Fruit fly (Drosophila melanogaster) whole organism, embryonic: ENCODE data around the gene Cul6.
A peak's percentile ranks its signal among the peaks of the same experiment; 100 is the strongest.

Experiments used
- Aef1 ChIP-seq: fragments of 200-800 bp; sonication (Bioruptor generic); IDR thresholded peaks from 3 replicates; pipeline ENCODE4 v1.3.6; 2022; ENCODE audit warnings: missing biosample characterization, missing genetic modification characterization
- CG1024 ChIP-seq: fragments of 200-800 bp; sonication (Bioruptor generic); IDR thresholded peaks from 2 replicates; pipeline ENCODE4 v1.3.6; 2022; ENCODE audit warnings: missing biosample characterization, missing genetic modification characterization
- CG10267 ChIP-seq: fragments of 200-800 bp; sonication (Bioruptor generic); optimal IDR thresholded peaks from 2 replicates; lab custom pipeline; 2018; ENCODE audit warnings: missing biosample characterization, mild to moderate bottlenecking, missing genetic modification characterization, moderate library complexity
- CG1233 ChIP-seq: fragments of 200-800 bp; sonication (Bioruptor generic); optimal IDR thresholded peaks from 4 replicates; lab custom pipeline; 2018; ENCODE audit warnings: missing biosample characterization, mild to moderate bottlenecking, missing genetic modification characterization
- CG14710 ChIP-seq: fragments of 200-800 bp; sonication (Bioruptor generic); optimal IDR thresholded peaks from 3 replicates; lab custom pipeline; 2019; ENCODE audit warnings: missing biosample characterization, mild to moderate bottlenecking, missing genetic modification characterization, moderate library complexity
- CG15514 ChIP-seq: fragments of 200-800 bp; sonication (Bioruptor generic); optimal IDR thresholded peaks from 3 replicates; lab custom pipeline; 2017; ENCODE audit warnings: missing biosample characterization, missing genetic modification characterization, mild to moderate bottlenecking, moderate library complexity, missing genetic modification reagents
- CG15601 ChIP-seq: fragments of 200-800 bp; sonication (Bioruptor generic); optimal IDR thresholded peaks from 3 replicates; lab custom pipeline; 2019; ENCODE audit warnings: missing biosample characterization, mild to moderate bottlenecking, missing genetic modification characterization, moderate library complexity
- CG17359 ChIP-seq: fragments of 200-800 bp; sonication (Bioruptor generic); optimal IDR thresholded peaks from 3 replicates; lab custom pipeline; 2018; ENCODE audit warnings: missing biosample characterization, mild to moderate bottlenecking, missing genetic modification characterization, moderate library complexity
- CG17568 ChIP-seq: fragments of 200-800 bp; sonication (Bioruptor generic); optimal IDR thresholded peaks from 2 replicates; lab custom pipeline; 2018; ENCODE audit warnings: missing biosample characterization, mild to moderate bottlenecking, missing genetic modification characterization, moderate library complexity
- CG18011 ChIP-seq: fragments of 200-800 bp; sonication (Bioruptor generic); optimal IDR thresholded peaks from 2 replicates; lab custom pipeline; 2017; ENCODE audit warnings: missing biosample characterization, missing genetic modification characterization, mild to moderate bottlenecking, moderate library complexity, missing genotype
- CG18262 ChIP-seq: fragments of 200-800 bp; optimal IDR thresholded peaks from 3 replicates; lab custom pipeline; 2019; ENCODE audit warnings: missing biosample characterization, mild to moderate bottlenecking, missing genetic modification characterization, moderate library complexity
- CG2116 ChIP-seq: fragments of 200-800 bp; sonication (Bioruptor generic); optimal IDR thresholded peaks from 3 replicates; lab custom pipeline; 2018; ENCODE audit warnings: missing biosample characterization, mild to moderate bottlenecking, missing genetic modification characterization
- CG2712 ChIP-seq: fragments of 200-800 bp; optimal IDR thresholded peaks from 3 replicates; lab custom pipeline; 2019; ENCODE audit warnings: missing biosample characterization, mild to moderate bottlenecking, missing genetic modification characterization, moderate library complexity
- CG3163 ChIP-seq: fragments of 200-800 bp; sonication (Bioruptor generic); optimal IDR thresholded peaks from 3 replicates; lab custom pipeline; 2016; ENCODE audit warnings: missing biosample characterization, missing genetic modification characterization
- CG32772 ChIP-seq: fragments of 200-800 bp; sonication (Bioruptor generic); IDR thresholded peaks from 2 replicates; pipeline ENCODE4 v1.3.6; 2022; ENCODE audit warnings: missing biosample characterization, missing genetic modification characterization
- CG34422 ChIP-seq: fragments of 200-800 bp; sonication (Bioruptor generic); IDR thresholded peaks from 3 replicates; pipeline ENCODE4 v1.3.6; 2022; ENCODE audit warnings: missing biosample characterization, missing genetic modification characterization
- CG42726 ChIP-seq: fragments of 200-800 bp; sonication (Bioruptor generic); IDR thresholded peaks from 2 replicates; pipeline ENCODE4 v1.3.6; 2022; ENCODE audit warnings: missing biosample characterization, missing genetic modification characterization; ENCODE audit not compliant: partially characterized antibody
- CG7987 ChIP-seq: fragments of 200-800 bp; sonication (Bioruptor generic); optimal IDR thresholded peaks from 2 replicates; lab custom pipeline; 2018; ENCODE audit warnings: missing biosample characterization, mild to moderate bottlenecking, missing genetic modification characterization, moderate library complexity
- CG8924 ChIP-seq: fragments of 200-800 bp; optimal IDR thresholded peaks from 3 replicates; lab custom pipeline; 2019; ENCODE audit warnings: missing biosample characterization, mild to moderate bottlenecking, missing genetic modification characterization, moderate library complexity
- CG9215 ChIP-seq: fragments of 200-800 bp; sonication (Bioruptor generic); IDR thresholded peaks from 2 replicates; pipeline ENCODE4 v1.3.6; 2022; ENCODE audit warnings: missing biosample characterization, missing genetic modification characterization
- D19B ChIP-seq: fragments of 200-800 bp; sonication (Bioruptor generic); optimal IDR thresholded peaks from 2 replicates; lab custom pipeline; 2017; ENCODE audit warnings: missing biosample characterization, mild to moderate bottlenecking, missing genetic modification characterization
- Dad ChIP-seq: fragments of 200-800 bp; sonication (Bioruptor generic); optimal IDR thresholded peaks from 3 replicates; lab custom pipeline; 2016; ENCODE audit warnings: missing biosample characterization, missing genetic modification characterization
- Dbx ChIP-seq: fragments of 200-800 bp; sonication (Bioruptor generic); IDR thresholded peaks from 3 replicates; pipeline ENCODE4 v1.3.6; 2022; ENCODE audit warnings: missing biosample characterization, missing genetic modification characterization
- Deaf1 ChIP-seq: fragments of 200-800 bp; optimal IDR thresholded peaks from 3 replicates; lab custom pipeline; 2019; ENCODE audit warnings: missing biosample characterization, mild to moderate bottlenecking, missing genetic modification characterization, moderate library complexity
- Doc2 ChIP-seq: fragments of 200-800 bp; sonication (Bioruptor generic); IDR thresholded peaks from 2 replicates; pipeline ENCODE4 v1.3.6; 2022; ENCODE audit warnings: missing biosample characterization, missing genetic modification characterization
- HLH3B ChIP-seq: fragments of 200-800 bp; sonication (Bioruptor generic); IDR thresholded peaks from 2 replicates; pipeline ENCODE4 v1.3.6; 2022; ENCODE audit warnings: missing biosample characterization, missing genetic modification characterization
- HmgD ChIP-seq: fragments of 200-800 bp; sonication (Bioruptor generic); optimal IDR thresholded peaks from 3 replicates; lab custom pipeline; 2016; ENCODE audit warnings: missing biosample characterization, missing genetic modification characterization
- Meics ChIP-seq: fragments of 200-800 bp; sonication (Bioruptor generic); optimal IDR thresholded peaks from 2 replicates; lab custom pipeline; 2017; ENCODE audit warnings: missing biosample characterization, mild to moderate bottlenecking, missing genetic modification characterization
- Nf-YC ChIP-seq: fragments of 200-800 bp; optimal IDR thresholded peaks from 3 replicates; lab custom pipeline; 2019; ENCODE audit warnings: missing biosample characterization, mild to moderate bottlenecking, missing genetic modification characterization, moderate library complexity
- Optix ChIP-seq: fragments of 200-800 bp; sonication (Bioruptor generic); IDR thresholded peaks from 3 replicates; pipeline ENCODE4 v1.3.6; 2022; ENCODE audit warnings: missing biosample characterization, missing genetic modification characterization
- Stat92E ChIP-seq, 3 experiments: fragments of >200 bp in 2 of 3; fragments of 200-800 bp in 1 of 3; sonication (Bioruptor generic) in 1 of 3; optimal IDR thresholded peaks; 2 replicates each; lab custom pipeline; 2017 to 2019; ENCODE audit warnings: missing biosample characterization in 3 of 3, missing genetic modification characterization in 3 of 3, mild to moderate bottlenecking in 1 of 3, moderate library complexity in 1 of 3
- aop ChIP-seq: fragments of 200-800 bp; sonication (Bioruptor generic); IDR thresholded peaks from 2 replicates; pipeline ENCODE4 v1.3.6; 2022; ENCODE audit warnings: missing biosample characterization, missing genetic modification characterization
- bbx ChIP-seq: fragments of 200-800 bp; sonication (Bioruptor generic); IDR thresholded peaks from 2 replicates; pipeline ENCODE4 v1.3.6; 2022; ENCODE audit warnings: missing biosample characterization, missing genetic modification characterization; ENCODE audit not compliant: partially characterized antibody
- bsh ChIP-seq, 2 experiments: fragments of 200-800 bp; sonication (Bioruptor generic); optimal IDR thresholded peaks; 2 replicates each; lab custom pipeline; 2017 to 2018; ENCODE audit warnings: mild to moderate bottlenecking in 2 of 2, missing biosample characterization in 2 of 2, missing genetic modification characterization in 2 of 2, moderate library complexity in 1 of 2
- btn ChIP-seq: fragments of 200-800 bp; sonication (Bioruptor generic); optimal IDR thresholded peaks from 2 replicates; lab custom pipeline; 2016; ENCODE audit warnings: missing biosample characterization, missing genetic modification characterization
- disco-r ChIP-seq: fragments of 200-800 bp; sonication (Bioruptor generic); optimal IDR thresholded peaks from 2 replicates; lab custom pipeline; 2016; ENCODE audit warnings: missing biosample characterization, missing genetic modification characterization
- dmrt11E ChIP-seq: fragments of 200-800 bp; sonication (Bioruptor generic); optimal IDR thresholded peaks from 3 replicates; lab custom pipeline; 2018; ENCODE audit warnings: missing biosample characterization, mild to moderate bottlenecking, missing genetic modification characterization, moderate library complexity
- dysf ChIP-seq: fragments of 200-800 bp; sonication (Bioruptor generic); IDR thresholded peaks from 3 replicates; pipeline ENCODE4 v1.3.6; 2022; ENCODE audit warnings: missing biosample characterization, missing genetic modification characterization
- fru ChIP-seq: fragments of >200 bp; optimal IDR thresholded peaks from 2 replicates; lab custom pipeline; 2017
- gem ChIP-seq: fragments of 200-800 bp; sonication (Bioruptor generic); optimal IDR thresholded peaks from 2 replicates; lab custom pipeline; 2019; ENCODE audit warnings: missing biosample characterization, mild to moderate bottlenecking, missing genetic modification characterization, moderate library complexity
- knrl ChIP-seq: fragments of 200-800 bp; sonication (Bioruptor generic); IDR thresholded peaks from 3 replicates; pipeline ENCODE4 v1.3.6; 2022; ENCODE audit warnings: missing biosample characterization, missing genetic modification characterization; ENCODE audit not compliant: partially characterized antibody
- mam ChIP-seq: fragments of 200-800 bp; sonication (Bioruptor generic); optimal IDR thresholded peaks from 3 replicates; lab custom pipeline; 2016; ENCODE audit warnings: missing biosample characterization, missing genetic modification characterization
- p53 ChIP-seq: fragments of 200-800 bp; sonication (Bioruptor generic); optimal IDR thresholded peaks from 2 replicates; lab custom pipeline; 2016; ENCODE audit warnings: missing biosample characterization, missing genetic modification characterization
- pfk ChIP-seq: fragments of 200-800 bp; sonication (Bioruptor generic); optimal IDR thresholded peaks from 2 replicates; lab custom pipeline; 2018; ENCODE audit warnings: missing biosample characterization, mild to moderate bottlenecking, missing genetic modification characterization, moderate library complexity
- ro ChIP-seq: fragments of 200-800 bp; sonication (Bioruptor generic); IDR thresholded peaks from 2 replicates; pipeline ENCODE4 v1.3.6; 2022; ENCODE audit warnings: missing biosample characterization, missing genetic modification characterization
- row ChIP-seq: fragments of 200-800 bp; sonication (Bioruptor generic); IDR thresholded peaks from 3 replicates; pipeline ENCODE4 v1.3.6; 2022; ENCODE audit warnings: missing biosample characterization, missing genetic modification characterization
- slp2 ChIP-seq: fragments of 200-800 bp; sonication (Bioruptor generic); optimal IDR thresholded peaks from 2 replicates; lab custom pipeline; 2016; ENCODE audit warnings: missing biosample characterization, missing genetic modification characterization
- tna ChIP-seq: fragments of 200-800 bp; sonication (Bioruptor generic); IDR thresholded peaks from 2 replicates; pipeline ENCODE4 v1.3.6; 2022; ENCODE audit warnings: missing biosample characterization, missing genetic modification characterization; ENCODE audit not compliant: partially characterized antibody
- zen ChIP-seq: fragments of 200-800 bp; sonication (Bioruptor generic); optimal IDR thresholded peaks from 3 replicates; lab custom pipeline; 2018; ENCODE audit warnings: missing biosample characterization, mild to moderate bottlenecking, missing genetic modification characterization, moderate library complexity
- zfh2 ChIP-seq: fragments of 200-800 bp; sonication (Bioruptor generic); optimal IDR thresholded peaks from 2 replicates; lab custom pipeline; 2016; ENCODE audit warnings: missing biosample characterization, missing genetic modification characterization

Cul6 gene

DNA sequence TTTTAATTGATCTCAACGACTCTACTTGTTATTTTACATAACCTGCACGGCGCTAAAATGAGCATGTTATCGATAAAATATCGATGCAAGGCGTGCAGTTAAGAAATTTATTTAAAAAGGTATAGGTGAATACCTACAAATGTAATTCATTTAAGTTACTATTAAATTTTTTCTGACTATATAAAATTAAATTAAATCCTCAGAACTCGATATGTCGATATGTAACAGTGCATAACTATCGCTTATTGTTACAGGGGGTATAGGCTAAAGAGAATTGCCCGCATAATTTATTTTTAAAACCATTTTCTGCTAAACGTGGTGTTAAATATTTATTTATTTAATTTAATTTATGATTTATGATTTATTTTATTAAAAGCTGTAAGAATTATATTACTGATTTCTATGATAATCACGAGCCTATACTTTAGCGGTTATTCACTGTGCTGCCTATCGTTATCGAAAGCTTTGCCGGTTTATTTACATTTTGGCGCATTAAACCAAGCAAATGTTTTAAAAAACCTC, 6.4 kb upstream of the Cul6 start, which contains the start of the genes mRpL20 and Icmt (continued):
- peak; percentile 78 for TF ChIP-seq zen (tag; lab: Kevin White, UChicago)
- peak; percentile 73 for TF ChIP-seq Deaf1 (tag; lab: Kevin White, UChicago)
- TF ChIP-seq CG14710 = peak; percentile 80
- TF ChIP-seq CG10267 = peak; percentile 77
- TF ChIP-seq aop = 0 out of 2 replicates have a peak, but pooled peaks have one; percentile 52
- TF ChIP-seq CG17359 (tag; lab: Kevin White, UChicago) = peak; percentile 91
- TF ChIP-seq bsh (GFP tag; optimal IDR thresholded peaks at IDR 0.05; lab: Kevin White, UChicago) = peak; percentile 74 to 97
- peak; percentile 94 for TF ChIP-seq ro (GFP tag; lab: Robert Waterston, UW)
- no peak for TF ChIP-seq pfk
- peak; percentile 80 for TF ChIP-seq tna (GFP tag; lab: Robert Waterston, UW)
- TF ChIP-seq Dbx (GFP tag; lab: Robert Waterston, UW) = peak; percentile 92
- no peak for TF ChIP-seq HmgD
- TF ChIP-seq CG3163 (GFP tag; lab: Kevin White, UChicago) = no peak
- peak; percentile 98 for TF ChIP-seq gem (tag; lab: Kevin White, UChicago)
- TF ChIP-seq CG34422 (GFP tag; lab: Robert Waterston, UW) = peak; percentile 97
- TF ChIP-seq CG8924 (tag; lab: Kevin White, UChicago) = peak; percentile 93
- TF ChIP-seq CG7987 (GFP tag; lab: Kevin White, UChicago) = peak; percentile 28
- peak; percentile 88 for TF ChIP-seq CG1233 (GFP tag; lab: Kevin White, UChicago)
- peak; percentile 45 for TF ChIP-seq CG18011
- TF ChIP-seq Aef1 (GFP tag; lab: Robert Waterston, UW) = peak; percentile 96
- peak; percentile 92 for TF ChIP-seq CG15601 (tag; lab: Kevin White, UChicago)
- TF ChIP-seq CG18262 (tag; lab: Kevin White, UChicago) = peak; percentile 93
- TF ChIP-seq CG32772 (GFP tag; lab: Robert Waterston, UW) = peak; percentile 97
- peak; percentile 83 for TF ChIP-seq CG2116 (GFP tag; lab: Kevin White, UChicago)
- no peak for TF ChIP-seq Dad (GFP tag; lab: Kevin White, UChicago)
- TF ChIP-seq zfh2 (GFP tag; lab: Kevin White, UChicago) = peak; percentile 62
- peak; percentile 93 for TF ChIP-seq CG9215
- TF ChIP-seq Optix (GFP tag; lab: Robert Waterston, UW) = no peak
- TF ChIP-seq CG42726 = no peak
- peak; percentile 99 for TF ChIP-seq row (GFP tag; lab: Robert Waterston, UW)
- TF ChIP-seq mam (GFP tag; lab: Kevin White, UChicago) = peak; percentile 69
- peak; percentile 97 for TF ChIP-seq dysf (GFP tag; lab: Robert Waterston, UW)
- TF ChIP-seq Doc2 (GFP tag; lab: Robert Waterston, UW) = peak; percentile 78
- peak; percentile 74 for TF ChIP-seq CG15514 (GFP tag; lab: Kevin White, UChicago)
- TF ChIP-seq Meics (GFP tag; lab: Kevin White, UChicago) = peak; percentile 85
- TF ChIP-seq bbx = peak; percentile 75
- peak; percentile 72 for TF ChIP-seq D19B (GFP tag; lab: Kevin White, UChicago)
- TF ChIP-seq dmrt11E (tag; lab: Kevin White, UChicago) = peak; percentile 84
- TF ChIP-seq HLH3B (GFP tag; lab: Robert Waterston, UW) = peak; percentile 97
- TF ChIP-seq p53 (GFP tag; lab: Kevin White, UChicago) = no peak
- peak; percentile 17 for TF ChIP-seq slp2 (GFP tag; lab: Kevin White, UChicago)
- TF ChIP-seq Stat92E (GFP tag; optimal IDR thresholded peaks at IDR 0.05; lab: Kevin White, UChicago) = peak in 1 of 3 experiments; percentile 82
- TF ChIP-seq CG17568 (GFP tag; lab: Kevin White, UChicago) = peak; percentile 81
- peak; percentile 87 for TF ChIP-seq Nf-YC (tag; lab: Kevin White, UChicago)
- peak; percentile 73 for TF ChIP-seq CG1024 (GFP tag; lab: Robert Waterston, UW)
- TF ChIP-seq fru = no peak
- TF ChIP-seq knrl (GFP tag; lab: Robert Waterston, UW) = peak; percentile 76
- TF ChIP-seq btn (GFP tag; lab: Kevin White, UChicago) = no peak
- peak; percentile 95 for TF ChIP-seq CG2712
- no peak for TF ChIP-seq disco-r (GFP tag; lab: Kevin White, UChicago)
